4 worm cellular contexts compared by ENCODE assay signal in genomic region chrV:17905765-17906164, ce11.
TF ChIP-seq lines count a peak whose summit lies in the region.

No protein-coding gene starts in this region.

TF ChIP-seq in whole organism, L1 larva, 84 proteins besides CTCF, POLR2A, EP300 and RAD21 (continues in another document):
- TF ChIP-seq ceh-82 (tag; optimal IDR thresholded peaks at IDR 0.05; lab: Kevin White, UChicago) (no peak), vab-15 (tag; optimal IDR thresholded peaks at IDR 0.05; lab: Kevin White, UChicago) (no peak), aly-2 (tag; optimal IDR thresholded peaks at IDR 0.05; lab: Kevin White, UChicago) (no peak), swsn-7 (tag; optimal IDR thresholded peaks at IDR 0.05; lab: Kevin White, UChicago) (no peak), nhr-90 (tag; optimal IDR thresholded peaks at IDR 0.05; lab: Kevin White, UChicago; ENCODE audit: poor library complexity) (no peak), grh-1 (GFP tag; IDR thresholded peaks at IDR 0.05; lab: Robert Waterston, UW) (no peak), lir-3 (tag; optimal IDR thresholded peaks at IDR 0.05; lab: Kevin White, UChicago; ENCODE audit: poor library complexity) (no peak), nhr-237 (tag; optimal IDR thresholded peaks at IDR 0.05; lab: Kevin White, UChicago) (no peak), fkh-4 (tag; optimal IDR thresholded peaks at IDR 0.05; lab: Kevin White, UChicago; ENCODE audit: borderline replicate concordance) (no peak), pax-3 (tag; optimal IDR thresholded peaks at IDR 0.05; lab: Kevin White, UChicago) (no peak), dsc-1 (tag; optimal IDR thresholded peaks at IDR 0.05; lab: Kevin White, UChicago) (no peak), lin-13 (GFP tag; optimal IDR thresholded peaks at IDR 0.05; lab: Kevin White, UChicago) (no peak), unc-98 (GFP tag; IDR thresholded peaks at IDR 0.05; lab: Robert Waterston, UW) (no peak), lin-35 (GFP tag; optimal IDR thresholded peaks at IDR 0.05; lab: Kevin White, UChicago) (peak in 1 of 2 experiments; percentile 49), nhr-28 (tag; optimal IDR thresholded peaks at IDR 0.05; lab: Kevin White, UChicago) (no peak), nhr-20 (tag; optimal IDR thresholded peaks at IDR 0.05; lab: Kevin White, UChicago) (peak; percentile 38), unc-130 (tag; optimal IDR thresholded peaks at IDR 0.05; lab: Kevin White, UChicago) (no peak), lsy-2 (tag; optimal IDR thresholded peaks at IDR 0.05; lab: Kevin White, UChicago) (peak in 1 of 2 experiments; percentile 18), xbp-1 (tag; optimal IDR thresholded peaks at IDR 0.05; lab: Kevin White, UChicago) (no peak), unc-62 (GFP tag; optimal IDR thresholded peaks at IDR 0.05; lab: Kevin White, UChicago) (no peak), tbx-2 (tag; optimal IDR thresholded peaks at IDR 0.05; lab: Kevin White, UChicago) (no peak), mef-2 (tag; optimal IDR thresholded peaks at IDR 0.05; lab: Kevin White, UChicago) (no peak), pag-3 (tag; optimal IDR thresholded peaks at IDR 0.05; lab: Kevin White, UChicago; ENCODE audit: borderline replicate concordance, insufficient read depth) (no peak)

TF ChIP-seq in whole organism, L2 larva, 48 proteins besides CTCF, POLR2A, EP300 and RAD21 (continues in another document):
- TF ChIP-seq lin-13 (GFP tag; optimal IDR thresholded peaks at IDR 0.05; lab: Kevin White, UChicago) (no peak), sma-3 (GFP tag; optimal IDR thresholded peaks at IDR 0.05; lab: Kevin White, UChicago) (no peak), nhr-11 (tag; optimal IDR thresholded peaks at IDR 0.05; lab: Kevin White, UChicago) (no peak), lin-11 (tag; optimal IDR thresholded peaks at IDR 0.05; lab: Kevin White, UChicago) (no peak), F13H6.1 (tag; optimal IDR thresholded peaks at IDR 0.05; lab: Kevin White, UChicago) (no peak), mab-5 (tag; optimal IDR thresholded peaks at IDR 0.05; lab: Kevin White, UChicago) (no peak), nhr-77 (tag; optimal IDR thresholded peaks at IDR 0.05; lab: Kevin White, UChicago) (no peak), skn-1 (tag; optimal IDR thresholded peaks at IDR 0.05; lab: Kevin White, UChicago) (no peak), fos-1 (tag; optimal IDR thresholded peaks at IDR 0.05; lab: Kevin White, UChicago) (no peak), dmd-4 (tag; optimal IDR thresholded peaks at IDR 0.05; lab: Kevin White, UChicago) (no peak), C34F6.9 (tag; optimal IDR thresholded peaks at IDR 0.05; lab: Kevin White, UChicago) (no peak), unc-39 (tag; optimal IDR thresholded peaks at IDR 0.05; lab: Kevin White, UChicago) (no peak), unc-62 (GFP tag; optimal IDR thresholded peaks at IDR 0.05; lab: Kevin White, UChicago) (no peak), unc-55 (GFP tag; optimal IDR thresholded peaks at IDR 0.05; lab: Kevin White, UChicago) (no peak), sem-4 (tag; optimal IDR thresholded peaks at IDR 0.05; lab: Kevin White, UChicago) (no peak), lin-39 (tag; optimal IDR thresholded peaks at IDR 0.05; lab: Kevin White, UChicago) (no peak), lsy-2 (tag; optimal IDR thresholded peaks at IDR 0.05; lab: Kevin White, UChicago) (no peak), nhr-6 (tag; optimal IDR thresholded peaks at IDR 0.05; lab: Kevin White, UChicago) (no peak), ama-1 (optimal IDR thresholded peaks at IDR 0.05; lab: Kevin White, UChicago) (no peak), mbf-1 (tag; optimal IDR thresholded peaks at IDR 0.05; lab: Kevin White, UChicago) (no peak), zag-1 (tag; optimal IDR thresholded peaks at IDR 0.05; lab: Kevin White, UChicago) (no peak), ztf-4 (tag; optimal IDR thresholded peaks at IDR 0.05; lab: Kevin White, UChicago) (no peak), peb-1 (tag; optimal IDR thresholded peaks at IDR 0.05; lab: Kevin White, UChicago) (no peak), ztf-1 (GFP tag; conservative IDR thresholded peaks at IDR 0.05; lab: Robert Waterston, UW) (no peak), ZK546.5 (tag; optimal IDR thresholded peaks at IDR 0.05; lab: Kevin White, UChicago) (no peak), snpc-4 (tag; optimal IDR thresholded peaks at IDR 0.05; lab: Kevin White, UChicago) (no peak)

TF ChIP-seq in whole organism, L3 larva, 47 proteins besides CTCF, POLR2A, EP300 and RAD21:
- TF ChIP-seq nhr-25 (tag; optimal IDR thresholded peaks at IDR 0.05; lab: Kevin White, UChicago) (peak; percentile 56), nhr-23 (tag; optimal IDR thresholded peaks at IDR 0.05; lab: Kevin White, UChicago) (peak; percentile 50), ceh-28 (tag; optimal IDR thresholded peaks at IDR 0.05; lab: Kevin White, UChicago) (peak; percentile 66), daf-12 (tag; optimal IDR thresholded peaks at IDR 0.05; lab: Kevin White, UChicago) (no peak)

TF ChIP-seq in whole organism, L4 larva, 104 proteins besides CTCF, POLR2A, EP300 and RAD21 (continues in another document):
- TF ChIP-seq egl-43 (GFP tag; IDR thresholded peaks at IDR 0.05; lab: Robert Waterston, UW) (no peak), nhr-11 (tag; optimal IDR thresholded peaks at IDR 0.05; lab: Kevin White, UChicago) (no peak), tag-97 (GFP tag; IDR thresholded peaks at IDR 0.05; lab: Robert Waterston, UW) (no peak), unc-62 (GFP tag; optimal IDR thresholded peaks at IDR 0.05 in 1 of 2; lab: Kevin White, UChicago) (peak in 1 of 2 experiments; percentile 95), unc-62 (tag; optimal IDR thresholded peaks at IDR 0.05; lab: Kevin White, UChicago) (no peak), pha-4 (GFP tag; IDR thresholded peaks at IDR 0.05; lab: Robert Waterston, UW) (no peak), pha-4 (tag; optimal IDR thresholded peaks at IDR 0.05; lab: Kevin White, UChicago) (no peak), ztf-11 (tag; optimal IDR thresholded peaks at IDR 0.05; lab: Kevin White, UChicago) (no peak), gei-8 (GFP tag; optimal IDR thresholded peaks at IDR 0.05; lab: Kevin White, UChicago) (no peak), dmd-9 (GFP tag; IDR thresholded peaks at IDR 0.05; lab: Robert Waterston, UW) (no peak), nhr-25 (tag; optimal IDR thresholded peaks at IDR 0.05; lab: Kevin White, UChicago; ENCODE audit: borderline replicate concordance, insufficient read depth) (peak; percentile 76), F37D6.2 (tag; optimal IDR thresholded peaks at IDR 0.05; lab: Kevin White, UChicago) (no peak), lin-13 (GFP tag; optimal IDR thresholded peaks at IDR 0.05; lab: Kevin White, UChicago) (no peak), vab-7 (GFP tag; IDR thresholded peaks at IDR 0.05; lab: Robert Waterston, UW) (no peak), fos-1 (tag; optimal IDR thresholded peaks at IDR 0.05; lab: Kevin White, UChicago) (no peak), attf-4 (tag; optimal IDR thresholded peaks at IDR 0.05; lab: Kevin White, UChicago) (no peak), rbr-2 (tag; optimal IDR thresholded peaks at IDR 0.05; lab: Kevin White, UChicago) (no peak), zip-2 (tag; optimal IDR thresholded peaks at IDR 0.05; lab: Kevin White, UChicago) (no peak), nhr-6 (tag; optimal IDR thresholded peaks at IDR 0.05; lab: Kevin White, UChicago) (no peak), aly-2 (tag; optimal IDR thresholded peaks at IDR 0.05; lab: Kevin White, UChicago) (no peak), mdl-1 (tag; optimal IDR thresholded peaks at IDR 0.05; lab: Kevin White, UChicago) (peak in 1 of 2 experiments; percentile 50), pqm-1 (tag; optimal IDR thresholded peaks at IDR 0.05; lab: Kevin White, UChicago) (no peak), egl-27 (tag; optimal IDR thresholded peaks at IDR 0.05; lab: Kevin White, UChicago) (no peak), daf-19 (GFP tag; conservative IDR thresholded peaks at IDR 0.05; lab: Robert Waterston, UW) (no peak), zfp-2 (tag; optimal IDR thresholded peaks at IDR 0.05; lab: Kevin White, UChicago) (no peak), zip-11 (GFP tag; IDR thresholded peaks at IDR 0.05; lab: Robert Waterston, UW) (no peak), ZK546.5 (tag; optimal IDR thresholded peaks at IDR 0.05; lab: Kevin White, UChicago) (no peak), ZK337.2 (GFP tag; IDR thresholded peaks at IDR 0.05; lab: Robert Waterston, UW) (no peak), ama-1 (optimal IDR thresholded peaks at IDR 0.05; lab: Kevin White, UChicago) (no peak), lsy-2 (tag; optimal IDR thresholded peaks at IDR 0.05; lab: Kevin White, UChicago) (no peak), hlh-30 (tag; optimal IDR thresholded peaks at IDR 0.05; lab: Kevin White, UChicago; ENCODE audit: insufficient read depth) (peak; percentile 57), hif-1 (tag; optimal IDR thresholded peaks at IDR 0.05; lab: Kevin White, UChicago) (no peak), set-16 (GFP tag; IDR thresholded peaks at IDR 0.05; lab: Robert Waterston, UW) (no peak), sdz-12 (GFP tag; optimal IDR thresholded peaks at IDR 0.05; lab: Kevin White, UChicago) (no peak), php-3 (GFP tag; IDR thresholded peaks at IDR 0.05; lab: Robert Waterston, UW) (no peak), F49E8.2 (tag; optimal IDR thresholded peaks at IDR 0.05; lab: Kevin White, UChicago; ENCODE audit: borderline replicate concordance) (no peak), madf-9 (GFP tag; conservative IDR thresholded peaks at IDR 0.05; lab: Robert Waterston, UW) (no peak), zfp-3 (GFP tag; conservative IDR thresholded peaks at IDR 0.05; lab: Robert Waterston, UW) (no peak), hlh-11 (tag; optimal IDR thresholded peaks at IDR 0.05; lab: Kevin White, UChicago) (peak; percentile 18), nhr-41 (GFP tag; IDR thresholded peaks at IDR 0.05; lab: Robert Waterston, UW) (no peak), nhr-48 (tag; optimal IDR thresholded peaks at IDR 0.05; lab: Kevin White, UChicago) (no peak), aha-1 (tag; lab: Kevin White, UChicago) (peak; percentile 14), fkh-10 (GFP tag; optimal IDR thresholded peaks at IDR 0.05; lab: Kevin White, UChicago) (no peak), mep-1 (tag; optimal IDR thresholded peaks at IDR 0.05; lab: Kevin White, UChicago) (no peak), T26A8.4 (GFP tag; IDR thresholded peaks at IDR 0.05; lab: Robert Waterston, UW) (no peak), nhr-102 (tag; optimal IDR thresholded peaks at IDR 0.05; lab: Kevin White, UChicago) (no peak), ctbp-1 (GFP tag; IDR thresholded peaks at IDR 0.05; lab: Robert Waterston, UW) (no peak), ces-1 (GFP tag; optimal IDR thresholded peaks at IDR 0.05; lab: Kevin White, UChicago) (no peak), D1046.2 (GFP tag; IDR thresholded peaks at IDR 0.05; lab: Robert Waterston, UW) (no peak), nhr-111 (GFP tag; optimal IDR thresholded peaks at IDR 0.05; lab: Kevin White, UChicago) (no peak), mxl-3 (GFP tag; optimal IDR thresholded peaks at IDR 0.05; lab: Kevin White, UChicago) (no peak)

Comparison
In these comparisons a context has a peak if more than half of its experiments do, and no peak if none do; other contexts are left out.
1. Of the 29 proteins assayed by ChIP-seq in both whole organism, L4 larva and whole organism, L1 larva: peak only in whole organism, L4 larva: aha-1 and nhr-28; only in whole organism, L1 larva: mep-1; in both: none; in neither: 22; mixed calls (peak in some experiments, not most) for 4.